Fruit fly (Drosophila melanogaster) whole organism, embryonic: ENCODE data around the gene CG10337.
A peak's percentile ranks its signal among the peaks of the same experiment; 100 is the strongest.

Experiments
- ATbp ChIP-seq: fragments of 200-800 bp; sonication (Bioruptor generic); optimal IDR thresholded peaks from 2 replicates; lab custom pipeline; 2017; ENCODE audit warnings: missing biosample characterization, mild to moderate bottlenecking, missing genetic modification characterization, missing genetic modification reagents
- B-H2 ChIP-seq: fragments of 200-800 bp; sonication (Bioruptor generic); optimal IDR thresholded peaks from 2 replicates; lab custom pipeline; 2018; ENCODE audit warnings: missing biosample characterization, mild to moderate bottlenecking, missing genetic modification characterization
- CG12299 ChIP-seq: fragments of 200-800 bp; sonication (Bioruptor generic); optimal IDR thresholded peaks from 2 replicates; lab custom pipeline; 2018; ENCODE audit warnings: missing biosample characterization, mild to moderate bottlenecking, missing genetic modification characterization
- CG12744 ChIP-seq: fragments of 200-800 bp; sonication (Bioruptor generic); optimal IDR thresholded peaks from 2 replicates; lab custom pipeline; 2016; ENCODE audit warnings: missing biosample characterization, missing genetic modification characterization
- CG13296 ChIP-seq: fragments of 200-800 bp; sonication (Bioruptor generic); optimal IDR thresholded peaks from 3 replicates; lab custom pipeline; 2018; ENCODE audit warnings: missing biosample characterization, mild to moderate bottlenecking, missing genetic modification characterization
- CG14050 ChIP-seq: fragments of 200-800 bp; sonication (Bioruptor generic); IDR thresholded peaks from 3 replicates; pipeline ENCODE4 v1.3.6; 2022; ENCODE audit warnings: missing biosample characterization, missing genetic modification characterization
- CG15269 ChIP-seq: fragments of 200-800 bp; sonication (Bioruptor generic); optimal IDR thresholded peaks from 2 replicates; lab custom pipeline; 2018; ENCODE audit warnings: missing biosample characterization, mild to moderate bottlenecking, missing genetic modification characterization, moderate library complexity
- CG17385 ChIP-seq: fragments of 200-800 bp; sonication (Bioruptor generic); optimal IDR thresholded peaks from 3 replicates; lab custom pipeline; 2018; ENCODE audit warnings: missing biosample characterization, mild to moderate bottlenecking, missing genetic modification characterization
- CG17802 ChIP-seq: fragments of 200-800 bp; sonication (Bioruptor generic); optimal IDR thresholded peaks from 2 replicates; lab custom pipeline; 2018; ENCODE audit warnings: missing biosample characterization, mild to moderate bottlenecking, missing genetic modification characterization, moderate library complexity
- CG1832 ChIP-seq: fragments of 200-800 bp; sonication (Bioruptor generic); optimal IDR thresholded peaks from 2 replicates; lab custom pipeline; 2017; ENCODE audit warnings: missing biosample characterization, mild to moderate bottlenecking, missing genetic modification characterization, inconsistent platforms
- CG2678 ChIP-seq: fragments of 200-800 bp; sonication (Bioruptor generic); optimal IDR thresholded peaks from 3 replicates; lab custom pipeline; 2019; ENCODE audit warnings: missing biosample characterization, mild to moderate bottlenecking, missing genetic modification characterization, moderate library complexity
- CG30020 ChIP-seq: fragments of 200-800 bp; optimal IDR thresholded peaks from 2 replicates; lab custom pipeline; 2019; ENCODE audit warnings: missing biosample characterization, mild to moderate bottlenecking, missing genetic modification characterization, moderate library complexity
- CG3065 ChIP-seq: fragments of 200-800 bp; sonication (Bioruptor generic); optimal IDR thresholded peaks from 2 replicates; lab custom pipeline; 2016; ENCODE audit warnings: missing biosample characterization, missing genetic modification characterization
- CG31224 ChIP-seq: fragments of 200-800 bp; sonication (Bioruptor generic); IDR thresholded peaks from 2 replicates; pipeline ENCODE4 v1.3.6; 2022; ENCODE audit warnings: missing biosample characterization, missing genetic modification characterization
- CG3838 ChIP-seq: fragments of 200-800 bp; sonication (Bioruptor generic); optimal IDR thresholded peaks from 3 replicates; lab custom pipeline; 2016; ENCODE audit warnings: missing biosample characterization, missing genetic modification characterization
- CG3995 ChIP-seq: fragments of 200-800 bp; sonication (Bioruptor generic); optimal IDR thresholded peaks from 3 replicates; lab custom pipeline; 2016; ENCODE audit warnings: missing biosample characterization, missing genetic modification characterization
- CG4707 ChIP-seq: fragments of 200-800 bp; sonication (Bioruptor generic); optimal IDR thresholded peaks from 2 replicates; lab custom pipeline; 2018; ENCODE audit warnings: missing biosample characterization, mild to moderate bottlenecking, missing genetic modification characterization, moderate library complexity
- CG6175 ChIP-seq: fragments of 200-800 bp; sonication (Bioruptor generic); IDR thresholded peaks from 3 replicates; pipeline ENCODE4 v1.3.6; 2022; ENCODE audit warnings: missing biosample characterization, missing genetic modification characterization
- CG7786 ChIP-seq: fragments of 200-800 bp; sonication (Bioruptor generic); optimal IDR thresholded peaks from 2 replicates; lab custom pipeline; 2016; ENCODE audit warnings: missing biosample characterization, missing genetic modification characterization
- CG8924 ChIP-seq: fragments of 200-800 bp; optimal IDR thresholded peaks from 3 replicates; lab custom pipeline; 2019; ENCODE audit warnings: missing biosample characterization, mild to moderate bottlenecking, missing genetic modification characterization, moderate library complexity
- E2f2 ChIP-seq: fragments of 200-800 bp; sonication (Bioruptor generic); IDR thresholded peaks from 2 replicates; pipeline ENCODE4 v1.3.6; 2022; ENCODE audit warnings: missing biosample characterization, missing genetic modification characterization
- Eip74EF ChIP-seq, 2 experiments: fragments of 200-800 bp in 1 of 2; fragments of >200 bp in 1 of 2; sonication (Bioruptor generic) in 1 of 2; optimal IDR thresholded peaks; 2 replicates each; lab custom pipeline; 2017 to 2019; ENCODE audit warnings: missing biosample characterization in 2 of 2, missing genetic modification characterization in 2 of 2, mild to moderate bottlenecking in 1 of 2, moderate library complexity in 1 of 2
- HLH4C ChIP-seq: fragments of 200-800 bp; sonication (Bioruptor generic); IDR thresholded peaks from 3 replicates; pipeline ENCODE4 v1.3.6; 2022; ENCODE audit warnings: missing biosample characterization, missing genetic modification characterization; ENCODE audit not compliant: partially characterized antibody
- HLHmδ ChIP-seq: fragments of 200-800 bp; sonication (Bioruptor generic); optimal IDR thresholded peaks from 2 replicates; lab custom pipeline; 2018; ENCODE audit warnings: missing biosample characterization, mild to moderate bottlenecking, missing genetic modification characterization, moderate library complexity
- Hand ChIP-seq: fragments of 200-800 bp; sonication (Bioruptor generic); optimal IDR thresholded peaks from 2 replicates; lab custom pipeline; 2017; ENCODE audit warnings: mild to moderate bottlenecking, missing biosample characterization, missing genetic modification reagents, missing genetic modification characterization
- Hr51 ChIP-seq, 2 experiments: fragments of 200-800 bp; sonication (Bioruptor generic); optimal IDR thresholded peaks; 2 replicates in 1 of 2; 3 replicates in 1 of 2; lab custom pipeline; 2016 to 2018; ENCODE audit warnings: missing biosample characterization in 2 of 2, missing genetic modification characterization in 2 of 2, mild to moderate bottlenecking in 1 of 2, moderate library complexity in 1 of 2
- Lim3 ChIP-seq: fragments of 200-800 bp; sonication (Bioruptor generic); IDR thresholded peaks from 2 replicates; pipeline ENCODE4 v1.3.6; 2022; ENCODE audit warnings: missing biosample characterization, missing genetic modification characterization
- NK7.1 ChIP-seq: fragments of 200-800 bp; sonication (Bioruptor generic); optimal IDR thresholded peaks from 3 replicates; lab custom pipeline; 2016; ENCODE audit warnings: missing biosample characterization, missing genetic modification characterization
- Side ChIP-seq: fragments of 200-800 bp; sonication (Bioruptor generic); optimal IDR thresholded peaks from 2 replicates; lab custom pipeline; 2016; ENCODE audit warnings: missing biosample characterization, missing genetic modification characterization
- Sin3A ChIP-seq: fragments of >200 bp; optimal IDR thresholded peaks from 2 replicates; lab custom pipeline; 2018
- Taf1 ChIP-seq: fragments of 200-800 bp; sonication (Bioruptor generic); IDR thresholded peaks from 2 replicates; pipeline ENCODE4 v1.3.6; 2022; ENCODE audit warnings: missing biosample characterization, missing genetic modification characterization
- ab ChIP-seq: fragments of 200-800 bp; sonication (Bioruptor generic); optimal IDR thresholded peaks from 2 replicates; lab custom pipeline; 2016; ENCODE audit warnings: missing biosample characterization, missing genetic modification characterization
- abd-A ChIP-seq: fragments of 200-800 bp; sonication (Bioruptor generic); optimal IDR thresholded peaks from 3 replicates; lab custom pipeline; 2019; ENCODE audit warnings: missing biosample characterization, mild to moderate bottlenecking, missing genetic modification characterization, moderate library complexity
- crc ChIP-seq: fragments of 200-800 bp; sonication (Bioruptor generic); optimal IDR thresholded peaks from 2 replicates; lab custom pipeline; 2016; ENCODE audit warnings: missing biosample characterization, missing genetic modification characterization
- croc ChIP-seq: fragments of 200-800 bp; sonication (Bioruptor generic); conservative IDR thresholded peaks from 3 replicates; pipeline ENCODE4 v1.3.6; 2022; ENCODE audit warnings: missing biosample characterization, missing genetic modification characterization
- dimm ChIP-seq: fragments of 200-800 bp; sonication (Bioruptor generic); IDR thresholded peaks from 2 replicates; pipeline ENCODE4 v1.3.6; 2022; ENCODE audit warnings: missing biosample characterization, missing genetic modification characterization
- disco-r ChIP-seq: fragments of 200-800 bp; sonication (Bioruptor generic); optimal IDR thresholded peaks from 2 replicates; lab custom pipeline; 2016; ENCODE audit warnings: missing biosample characterization, missing genetic modification characterization
- grau ChIP-seq: fragments of 200-800 bp; optimal IDR thresholded peaks from 3 replicates; lab custom pipeline; 2019; ENCODE audit warnings: missing biosample characterization, mild to moderate bottlenecking, missing genetic modification characterization, moderate library complexity
- insv ChIP-seq, 2 experiments: fragments of 200-800 bp; sonication (Bioruptor generic); optimal IDR thresholded peaks; 3 replicates each; lab custom pipeline; 2016 to 2018; ENCODE audit warnings: missing biosample characterization in 2 of 2, missing genetic modification characterization in 2 of 2
- nerfin-1 ChIP-seq: fragments of 200-800 bp; sonication (Bioruptor generic); optimal IDR thresholded peaks from 3 replicates; lab custom pipeline; 2019; ENCODE audit warnings: missing biosample characterization, mild to moderate bottlenecking, missing genetic modification characterization, moderate library complexity
- pho ChIP-seq: fragments of 200-800 bp; sonication (Bioruptor generic); optimal IDR thresholded peaks from 2 replicates; lab custom pipeline; 2016; ENCODE audit warnings: missing biosample characterization, missing genetic modification characterization
- pros ChIP-seq: fragments of 200-800 bp; sonication (Bioruptor generic); optimal IDR thresholded peaks from 3 replicates; lab custom pipeline; 2019; ENCODE audit warnings: missing biosample characterization, mild to moderate bottlenecking, missing genetic modification characterization, moderate library complexity
- psq ChIP-seq: fragments of 200-800 bp; sonication (Bioruptor generic); optimal IDR thresholded peaks from 2 replicates; lab custom pipeline; 2017; ENCODE audit warnings: missing biosample characterization, missing genetic modification characterization
- pzg ChIP-seq: fragments of 200-800 bp; sonication (Bioruptor generic); optimal IDR thresholded peaks from 3 replicates; lab custom pipeline; 2018; ENCODE audit warnings: missing biosample characterization, mild to moderate bottlenecking, missing genetic modification characterization, moderate library complexity
- ranshi ChIP-seq: fragments of 200-800 bp; sonication (Bioruptor generic); IDR thresholded peaks from 2 replicates; pipeline ENCODE4 v1.3.6; 2022; ENCODE audit warnings: missing biosample characterization, missing genetic modification characterization
- ssp ChIP-seq: fragments of 200-800 bp; sonication (Bioruptor generic); IDR thresholded peaks from 2 replicates; pipeline ENCODE4 v1.3.6; 2022; ENCODE audit warnings: missing biosample characterization, missing genetic modification characterization
- toy ChIP-seq: fragments of 200-800 bp; sonication (Bioruptor generic); IDR thresholded peaks from 2 replicates; pipeline ENCODE4 v1.3.6; 2022; ENCODE audit warnings: missing biosample characterization, missing genetic modification characterization
- ttk ChIP-seq: fragments of 200-800 bp; sonication (Bioruptor generic); IDR thresholded peaks from 2 replicates; pipeline ENCODE4 v2.1.2; 2022; ENCODE audit warnings: missing biosample characterization, missing genetic modification characterization
- unc-4 ChIP-seq: fragments of 200-800 bp; sonication (Bioruptor generic); IDR thresholded peaks from 2 replicates; pipeline ENCODE4 v1.3.6; 2022; ENCODE audit warnings: missing biosample characterization, missing genetic modification characterization; ENCODE audit not compliant: partially characterized antibody
- zen2 ChIP-seq: fragments of 200-800 bp; sonication (Bioruptor generic); IDR thresholded peaks from 3 replicates; pipeline ENCODE4 v1.3.6; 2022; ENCODE audit warnings: missing biosample characterization, missing genetic modification characterization; ENCODE audit not compliant: partially characterized antibody

CG10337 gene

dm6 chr2L:19537779-19538456 lies 8.8 kb downstream of the CG10337 start, which contains the start of gene CG13082 (continued):
- no peak for TF ChIP-seq crc
- TF ChIP-seq CG14050, result no peak
- no peak for TF ChIP-seq Eip74EF (GFP tag; optimal IDR thresholded peaks at IDR 0.05; lab: Kevin White, UChicago)
- TF ChIP-seq HLH4C, result no peak
- TF ChIP-seq CG15269, result no peak
- TF ChIP-seq Sin3A (lab: Kevin White, UChicago), result no peak
- no peak for TF ChIP-seq CG31224 (GFP tag; lab: Robert Waterston, UW)
- TF ChIP-seq grau, result peak; percentile 57
- peak; percentile 62 for TF ChIP-seq CG8924 (tag; lab: Kevin White, UChicago)
- TF ChIP-seq CG12744, result no peak
- TF ChIP-seq HLHmδ (GFP tag; lab: Kevin White, UChicago), result no peak
- no peak for TF ChIP-seq ab
- TF ChIP-seq CG3065 (GFP tag; lab: Kevin White, UChicago), result no peak
- TF ChIP-seq CG2678 (tag; lab: Kevin White, UChicago), result peak; percentile 66
- TF ChIP-seq pho (GFP tag; lab: Kevin White, UChicago), result peak; percentile 28
- peak; percentile 2 for TF ChIP-seq CG4707 (GFP tag; lab: Kevin White, UChicago)
- TF ChIP-seq Side (GFP tag; lab: Kevin White, UChicago), result no peak
- TF ChIP-seq toy, result no peak
- TF ChIP-seq CG3838, result no peak
- 0 out of 2 replicates have a peak, but pooled peaks have one; percentile 26 for TF ChIP-seq ssp (GFP tag; lab: Robert Waterston, UW)
- no peak for TF ChIP-seq ttk (GFP tag; lab: Robert Waterston, UW)
- no peak for TF ChIP-seq Lim3
- TF ChIP-seq zen2, result no peak
- peak; percentile 50 for TF ChIP-seq croc
- TF ChIP-seq B-H2, result no peak
- TF ChIP-seq Taf1 (GFP tag; lab: Robert Waterston, UW), result no peak
- TF ChIP-seq CG3995, result no peak
- no peak for TF ChIP-seq abd-A (tag; lab: Kevin White, UChicago)
- TF ChIP-seq CG7786, result no peak
- peak in 1 of 2 experiments; percentile 2 for TF ChIP-seq Hr51 (GFP tag; optimal IDR thresholded peaks at IDR 0.05; lab: Kevin White, UChicago)
- no peak for TF ChIP-seq psq (GFP tag; lab: Kevin White, UChicago)
- no peak for TF ChIP-seq pros (GFP tag; lab: Kevin White, UChicago)
- no peak for TF ChIP-seq CG6175 (GFP tag; lab: Robert Waterston, UW)
- peak; percentile 45 for TF ChIP-seq CG17385 (GFP tag; lab: Kevin White, UChicago)
- peak; percentile 48 for TF ChIP-seq nerfin-1 (tag; lab: Kevin White, UChicago)
- no peak for TF ChIP-seq pzg (GFP tag; lab: Kevin White, UChicago)
- no peak for TF ChIP-seq dimm (GFP tag; lab: Robert Waterston, UW)
- TF ChIP-seq NK7.1, result no peak
- no peak for TF ChIP-seq CG1832 (GFP tag; lab: Kevin White, UChicago)
- TF ChIP-seq CG13296 (GFP tag; lab: Kevin White, UChicago), result no peak
- no peak for TF ChIP-seq insv (GFP tag; optimal IDR thresholded peaks at IDR 0.05; lab: Kevin White, UChicago)
- TF ChIP-seq ATbp (GFP tag; lab: Kevin White, UChicago), result peak; percentile 31
- TF ChIP-seq Hand, result no peak
- no peak for TF ChIP-seq unc-4 (GFP tag; lab: Robert Waterston, UW)
- no peak; the same call in 1 of the 2 replicates for TF ChIP-seq E2f2
- peak; percentile 12 for TF ChIP-seq CG30020 (tag; lab: Kevin White, UChicago)
- no peak for TF ChIP-seq disco-r (GFP tag; lab: Kevin White, UChicago)
- no peak for TF ChIP-seq CG12299
- 0 out of 2 replicates have a peak, but pooled peaks have one; percentile 6 for TF ChIP-seq ranshi (GFP tag; lab: Robert Waterston, UW)
- TF ChIP-seq CG17802 (tag; lab: Kevin White, UChicago), result peak; percentile 30
